Fruit fly (Drosophila melanogaster) whole organism, prepupa: ENCODE results near the gene CG1105.

Experiments
- Blimp-1 ChIP-seq: fragments of 200-800 bp; sonication (Bioruptor generic); optimal IDR thresholded peaks from 3 replicates; lab custom pipeline; 2017; ENCODE audit warnings: missing biosample characterization, missing genetic modification characterization, mild to moderate bottlenecking, moderate library complexity, missing genetic modification reagents
- CG10669 ChIP-seq: fragments of 200-800 bp; sonication (Bioruptor generic); optimal IDR thresholded peaks from 3 replicates; lab custom pipeline; 2018; ENCODE audit warnings: missing biosample characterization, mild to moderate bottlenecking, missing genetic modification characterization, moderate library complexity
- CG11294 ChIP-seq: fragments of 200-800 bp; sonication (Bioruptor generic); IDR thresholded peaks from 2 replicates; pipeline ENCODE4 v1.3.6; 2022; ENCODE audit warnings: missing biosample characterization, missing genetic modification characterization
- CG15336 ChIP-seq: fragments of 200-800 bp; sonication (Bioruptor generic); IDR thresholded peaks from 2 replicates; pipeline ENCODE4 v1.3.6; 2022; ENCODE audit warnings: missing biosample characterization, missing genetic modification characterization
- CG1621 ChIP-seq: fragments of 200-800 bp; sonication (Bioruptor generic); optimal IDR thresholded peaks from 3 replicates; lab custom pipeline; 2018; ENCODE audit warnings: missing biosample characterization, mild to moderate bottlenecking, missing genetic modification characterization
- CG16779 ChIP-seq: fragments of 200-800 bp; sonication (Bioruptor generic); optimal IDR thresholded peaks from 3 replicates; lab custom pipeline; 2017; ENCODE audit warnings: missing biosample characterization, mild to moderate bottlenecking, missing genetic modification characterization
- CG3032 ChIP-seq: fragments of 200-800 bp; optimal IDR thresholded peaks from 2 replicates; lab custom pipeline; 2019; ENCODE audit warnings: missing biosample characterization, mild to moderate bottlenecking, missing genetic modification characterization, moderate library complexity
- CG3919 ChIP-seq: fragments of 200-800 bp; sonication (Bioruptor generic); optimal IDR thresholded peaks from 3 replicates; lab custom pipeline; 2016; ENCODE audit warnings: missing biosample characterization, missing genetic modification characterization
- CG4318 ChIP-seq: fragments of 200-800 bp; sonication (Bioruptor generic); optimal IDR thresholded peaks from 3 replicates; lab custom pipeline; 2017; ENCODE audit warnings: missing biosample characterization, mild to moderate bottlenecking, missing genetic modification characterization
- CG6854 ChIP-seq: fragments of 200-800 bp; sonication (Bioruptor generic); optimal IDR thresholded peaks from 2 replicates; lab custom pipeline; 2017; ENCODE audit warnings: missing biosample characterization, mild to moderate bottlenecking, missing genetic modification characterization
- CG7368 ChIP-seq: fragments of 200-800 bp; sonication (Bioruptor generic); optimal IDR thresholded peaks from 3 replicates; lab custom pipeline; 2016; ENCODE audit warnings: missing biosample characterization, missing genetic modification characterization
- CG8319 ChIP-seq: fragments of 200-800 bp; sonication (Bioruptor generic); optimal IDR thresholded peaks from 3 replicates; lab custom pipeline; 2016; ENCODE audit warnings: missing biosample characterization, missing genetic modification characterization
- CG8632 ChIP-seq: fragments of 200-800 bp; sonication (Bioruptor generic); optimal IDR thresholded peaks from 3 replicates; lab custom pipeline; 2016; ENCODE audit warnings: missing biosample characterization, missing genetic modification characterization
- Eip75B ChIP-seq: fragments of 200-800 bp; sonication (Bioruptor generic); optimal IDR thresholded peaks from 3 replicates; lab custom pipeline; 2016; ENCODE audit warnings: missing biosample characterization, missing genetic modification characterization
- Eip93F ChIP-seq: fragments of 200-800 bp; sonication (Bioruptor generic); optimal IDR thresholded peaks from 2 replicates; lab custom pipeline; 2016; ENCODE audit warnings: missing biosample characterization, mild to moderate bottlenecking, missing genetic modification characterization
- Ets21C ChIP-seq: fragments of 200-800 bp; sonication (Bioruptor generic); optimal IDR thresholded peaks from 3 replicates; lab custom pipeline; 2016; ENCODE audit warnings: missing biosample characterization, missing genetic modification characterization
- Ets96B ChIP-seq: fragments of 200-800 bp; optimal IDR thresholded peaks from 2 replicates; lab custom pipeline; 2019; ENCODE audit warnings: missing biosample characterization, mild to moderate bottlenecking, missing genetic modification characterization, moderate library complexity
- Gug ChIP-seq: fragments of 200-800 bp; sonication (Bioruptor generic); IDR thresholded peaks from 2 replicates; pipeline ENCODE4 v1.3.6; 2022; ENCODE audit warnings: missing biosample characterization, missing genetic modification characterization
- Hr38 ChIP-seq: sonication (Bioruptor generic); optimal IDR thresholded peaks from 2 replicates; lab custom pipeline; 2016; ENCODE audit warnings: missing biosample characterization, missing genetic modification characterization
- Hr4 ChIP-seq: fragments of 200-800 bp; sonication (Bioruptor generic); optimal IDR thresholded peaks from 3 replicates; lab custom pipeline; 2016; ENCODE audit warnings: missing biosample characterization, missing genetic modification characterization
- Lpt ChIP-seq: fragments of 200-800 bp; sonication (Bioruptor generic); optimal IDR thresholded peaks from 3 replicates; lab custom pipeline; 2016; ENCODE audit warnings: missing biosample characterization, missing genetic modification characterization
- Sox102F ChIP-seq: fragments of 200-800 bp; sonication (Bioruptor generic); optimal IDR thresholded peaks from 2 replicates; lab custom pipeline; 2016; ENCODE audit warnings: missing biosample characterization, mild to moderate bottlenecking, missing genetic modification characterization
- Sox14 ChIP-seq: fragments of 200-800 bp; sonication (Bioruptor generic); optimal IDR thresholded peaks from 3 replicates; lab custom pipeline; 2016; ENCODE audit warnings: missing biosample characterization, missing genetic modification characterization
- Sox15 ChIP-seq: fragments of 200-800 bp; sonication (Bioruptor generic); optimal IDR thresholded peaks from 3 replicates; lab custom pipeline; 2016; ENCODE audit warnings: missing biosample characterization, missing genetic modification characterization
- achi ChIP-seq: fragments of 200-800 bp; sonication (Bioruptor generic); optimal IDR thresholded peaks from 3 replicates; lab custom pipeline; 2016; ENCODE audit warnings: missing biosample characterization, missing genetic modification characterization
- acj6 ChIP-seq: fragments of 200-800 bp; sonication (Bioruptor generic); optimal IDR thresholded peaks from 3 replicates; lab custom pipeline; 2016; ENCODE audit warnings: missing biosample characterization, missing genetic modification characterization
- cyc ChIP-seq: fragments of 200-800 bp; sonication (Bioruptor generic); optimal IDR thresholded peaks from 3 replicates; lab custom pipeline; 2016; ENCODE audit warnings: missing biosample characterization, missing genetic modification characterization
- dac ChIP-seq: fragments of 200-800 bp; sonication (Bioruptor generic); optimal IDR thresholded peaks from 2 replicates; lab custom pipeline; 2017; ENCODE audit warnings: missing biosample characterization, mild to moderate bottlenecking, missing genetic modification characterization
- dsx ChIP-seq: fragments of 200-800 bp; optimal IDR thresholded peaks from 3 replicates; lab custom pipeline; 2019; ENCODE audit warnings: missing biosample characterization, mild to moderate bottlenecking, missing genetic modification characterization, moderate library complexity; ENCODE audit not compliant: poor library complexity, severe bottlenecking
- eg ChIP-seq: fragments of 200-800 bp; sonication (Bioruptor generic); IDR thresholded peaks from 3 replicates; pipeline ENCODE4 v1.3.6; 2022; ENCODE audit warnings: missing biosample characterization, missing genetic modification characterization
- esn ChIP-seq: fragments of 200-800 bp; sonication (Bioruptor generic); optimal IDR thresholded peaks from 2 replicates; lab custom pipeline; 2016; ENCODE audit warnings: missing biosample characterization, mild to moderate bottlenecking, missing genetic modification characterization, moderate library complexity
- fd59A ChIP-seq: fragments of 200-800 bp; sonication (Bioruptor generic); optimal IDR thresholded peaks from 2 replicates; lab custom pipeline; 2017; ENCODE audit warnings: missing biosample characterization, mild to moderate bottlenecking, missing genetic modification characterization, missing genetic modification reagents
- fd85E ChIP-seq: fragments of 200-800 bp; sonication (Bioruptor generic); optimal IDR thresholded peaks from 3 replicates; lab custom pipeline; 2016; ENCODE audit warnings: missing biosample characterization, missing genetic modification characterization
- fkh ChIP-seq: fragments of 200-800 bp; sonication (Bioruptor generic); optimal IDR thresholded peaks from 3 replicates; lab custom pipeline; 2017; ENCODE audit warnings: missing biosample characterization, mild to moderate bottlenecking, missing genetic modification characterization, moderate library complexity
- salr ChIP-seq, 2 experiments: fragments of 200-800 bp; sonication (Bioruptor generic); optimal IDR thresholded peaks; 3 replicates each; lab custom pipeline; 2016 to 2018; ENCODE audit warnings: missing biosample characterization in 2 of 2, missing genetic modification characterization in 2 of 2, mild to moderate bottlenecking in 1 of 2
- spab ChIP-seq: fragments of 200-800 bp; sonication (Bioruptor generic); optimal IDR thresholded peaks from 2 replicates; lab custom pipeline; 2017; ENCODE audit warnings: missing biosample characterization, mild to moderate bottlenecking, missing genetic modification characterization, missing genetic modification reagents
- svp ChIP-seq: fragments of 200-800 bp; sonication (Bioruptor generic); peaks from one replicate; lab custom pipeline; 2016; ENCODE audit warnings: missing biosample characterization, missing genetic modification characterization
- topi ChIP-seq: fragments of 200-800 bp; sonication (Bioruptor generic); optimal IDR thresholded peaks from 3 replicates; lab custom pipeline; 2016; ENCODE audit warnings: missing biosample characterization, missing genetic modification characterization
- vri ChIP-seq: fragments of 200-800 bp; sonication (Bioruptor generic); optimal IDR thresholded peaks from 3 replicates; lab custom pipeline; 2016; ENCODE audit warnings: missing biosample characterization, mild to moderate bottlenecking, missing genetic modification characterization

Gene CG1105

dm6 chr3R:7074297-7075114, 7.6 kb upstream of the CG1105 start, which contains the start of the genes Ufl1 and CG1943 (continued):
- TF ChIP-seq CG4318 (GFP tag; lab: Kevin White, UChicago), result no peak
- TF ChIP-seq esn (GFP tag; lab: Kevin White, UChicago), result peak; percentile 29
- TF ChIP-seq fd59A, result no peak
- TF ChIP-seq Lpt (GFP tag; lab: Kevin White, UChicago), result peak; percentile 19
- TF ChIP-seq CG15336, result no peak

dm6 chr3R:7066267-7066666, 669 bp downstream of the CG1105 start:
- peak; percentile 68 for TF ChIP-seq svp (GFP tag; lab: Kevin White, UChicago)
- no peak for TF ChIP-seq salr (GFP tag; optimal IDR thresholded peaks at IDR 0.05; lab: Kevin White, UChicago)
- TF ChIP-seq vri (GFP tag; lab: Kevin White, UChicago), result peak; percentile 26
- no peak for TF ChIP-seq Ets96B (tag; lab: Kevin White, UChicago)
- TF ChIP-seq CG3032, result no peak
- peak; percentile 25 for TF ChIP-seq CG8319 (GFP tag; lab: Kevin White, UChicago)
- no peak for TF ChIP-seq Gug (GFP tag; lab: Robert Waterston, UW)
- no peak for TF ChIP-seq CG8632 (GFP tag; lab: Kevin White, UChicago)
- no peak for TF ChIP-seq CG11294
- no peak for TF ChIP-seq fd85E (GFP tag; lab: Kevin White, UChicago)
- no peak for TF ChIP-seq CG6854
- TF ChIP-seq Ets21C, result no peak

- TF ChIP-seq esn (GFP tag; lab: Kevin White, UChicago) (no peak), eg (GFP tag; lab: Robert Waterston, UW) (no peak), dac (GFP tag; lab: Kevin White, UChicago) (no peak), CG1621 (tag; lab: Kevin White, UChicago) (no peak), CG7368 (GFP tag; lab: Kevin White, UChicago) (no peak), Hr38 (no peak), Eip75B (no peak), fkh (GFP tag; lab: Kevin White, UChicago) (no peak), acj6 (GFP tag; lab: Kevin White, UChicago) (no peak), Sox15 (no peak), Sox102F (GFP tag; lab: Kevin White, UChicago) (no peak)
These were observed 5.1 kb downstream of the CG1105 start, which contains the start of gene Mst84B for dm6 chr3R:7061875-7062274. Mst84B (plus strand) TSS chr3R:7062175.

- TF ChIP-seq svp (GFP tag; lab: Kevin White, UChicago) (no peak), Gug (GFP tag; lab: Robert Waterston, UW) (no peak), achi (GFP tag; lab: Kevin White, UChicago) (no peak), CG15336 (no peak), dsx (GFP tag; lab: Kevin White, UChicago) (no peak), CG1621 (tag; lab: Kevin White, UChicago) (no peak), CG6854 (no peak), Ets96B (tag; lab: Kevin White, UChicago) (no peak), esn (GFP tag; lab: Kevin White, UChicago) (no peak), CG10669 (GFP tag; lab: Kevin White, UChicago) (no peak), spab (no peak), CG3032 (no peak), Lpt (GFP tag; lab: Kevin White, UChicago) (no peak), fd59A (no peak), Blimp-1 (no peak)
These were observed 6.5 kb downstream of the CG1105 start, which contains the start of gene djl for dm6 chr3R:7060467-7060866. djl (plus strand) TSS chr3R:7060767.

dm6 chr3R:7059015-7059414, 7.9 kb downstream of the CG1105 start, which contains the start of gene dj:
dj (plus strand) TSS chr3R:7059315.
- no peak for TF ChIP-seq svp (GFP tag; lab: Kevin White, UChicago)
- TF ChIP-seq CG16779 (tag; lab: Kevin White, UChicago), result no peak
- TF ChIP-seq Hr4, result no peak
- TF ChIP-seq CG3919 (GFP tag; lab: Kevin White, UChicago), result no peak
- TF ChIP-seq Sox14 (GFP tag; lab: Kevin White, UChicago), result no peak
- TF ChIP-seq salr (GFP tag; optimal IDR thresholded peaks at IDR 0.05; lab: Kevin White, UChicago), result no peak
- TF ChIP-seq CG7368 (GFP tag; lab: Kevin White, UChicago), result no peak
- no peak for TF ChIP-seq topi (GFP tag; lab: Kevin White, UChicago)
- no peak for TF ChIP-seq CG10669 (GFP tag; lab: Kevin White, UChicago)
- no peak for TF ChIP-seq Ets96B (tag; lab: Kevin White, UChicago)
- no peak for TF ChIP-seq acj6 (GFP tag; lab: Kevin White, UChicago)
- no peak for TF ChIP-seq Hr38
- no peak for TF ChIP-seq CG3032
- no peak for TF ChIP-seq cyc (GFP tag; lab: Kevin White, UChicago)
- TF ChIP-seq vri (GFP tag; lab: Kevin White, UChicago), result no peak
- no peak for TF ChIP-seq Eip93F
